Fruit fly (Drosophila melanogaster) whole organism, pupa: ENCODE data around the gene CG15739.

Experiments used
- CG10348 ChIP-seq: fragments of 200-800 bp; sonication (Bioruptor generic); IDR thresholded peaks from 2 replicates; pipeline ENCODE4 v1.3.6; 2022; ENCODE audit warnings: missing biosample characterization, missing genetic modification characterization
- CG12605 ChIP-seq: fragments of 200-800 bp; sonication (Bioruptor generic); IDR thresholded peaks from 2 replicates; pipeline ENCODE4 v1.3.6; 2022; ENCODE audit warnings: missing biosample characterization, missing genetic modification characterization
- CG13204 ChIP-seq: fragments of 200-800 bp; sonication (Bioruptor generic); optimal IDR thresholded peaks from 2 replicates; lab custom pipeline; 2018; ENCODE audit warnings: missing biosample characterization, mild to moderate bottlenecking, missing genetic modification characterization, moderate library complexity
- CG14655 ChIP-seq: fragments of 200-800 bp; sonication (Bioruptor generic); optimal IDR thresholded peaks from 3 replicates; lab custom pipeline; 2017; ENCODE audit warnings: mild to moderate bottlenecking, missing biosample characterization, missing genetic modification reagents, missing genetic modification characterization
- CG15710 ChIP-seq: fragments of 200-800 bp; sonication (Bioruptor generic); optimal IDR thresholded peaks from 2 replicates; lab custom pipeline; 2018; ENCODE audit warnings: missing biosample characterization, mild to moderate bottlenecking, missing genetic modification characterization, moderate library complexity
- CG17806 ChIP-seq: fragments of 200-800 bp; sonication (Bioruptor generic); optimal IDR thresholded peaks from 2 replicates; lab custom pipeline; 2018; ENCODE audit warnings: missing biosample characterization, mild to moderate bottlenecking, missing genetic modification characterization, moderate library complexity
- CG32121 ChIP-seq: fragments of 200-800 bp; sonication (Bioruptor generic); IDR thresholded peaks from 2 replicates; pipeline ENCODE4 v1.3.6; 2022; ENCODE audit warnings: missing biosample characterization, missing genetic modification characterization
- CG34367 ChIP-seq: fragments of 200-800 bp; sonication (Bioruptor generic); optimal IDR thresholded peaks from 2 replicates; lab custom pipeline; 2018; ENCODE audit warnings: missing biosample characterization, mild to moderate bottlenecking, missing genetic modification characterization
- CG4496 ChIP-seq: fragments of 200-800 bp; sonication (Bioruptor generic); IDR thresholded peaks from 3 replicates; pipeline ENCODE4 v1.3.6; 2022; ENCODE audit warnings: missing biosample characterization, missing genetic modification characterization
- CG8159 ChIP-seq: fragments of 200-800 bp; sonication (Bioruptor generic); optimal IDR thresholded peaks from 3 replicates; lab custom pipeline; 2018; ENCODE audit warnings: missing biosample characterization, mild to moderate bottlenecking, missing genetic modification characterization, moderate library complexity
- CG8301 ChIP-seq: fragments of 200-800 bp; sonication (Bioruptor generic); optimal IDR thresholded peaks from 2 replicates; lab custom pipeline; 2018; ENCODE audit warnings: missing biosample characterization, mild to moderate bottlenecking, missing genetic modification characterization
- CG9948 ChIP-seq: fragments of 200-800 bp; sonication (Bioruptor generic); optimal IDR thresholded peaks from 2 replicates; lab custom pipeline; 2018; ENCODE audit warnings: missing biosample characterization, mild to moderate bottlenecking, missing genetic modification characterization, moderate library complexity
- D1 ChIP-seq: fragments of 200-800 bp; sonication (Bioruptor generic); optimal IDR thresholded peaks from 2 replicates; lab custom pipeline; 2018; ENCODE audit warnings: missing biosample characterization, mild to moderate bottlenecking, missing genetic modification characterization, moderate library complexity
- EcR ChIP-seq: fragments of 200-800 bp; sonication (Bioruptor generic); optimal IDR thresholded peaks from 3 replicates; lab custom pipeline; 2019; ENCODE audit warnings: missing biosample characterization, missing genetic modification characterization, mild to moderate bottlenecking, moderate library complexity, missing genetic modification reagents
- Ets98B ChIP-seq: fragments of 200-800 bp; sonication (Bioruptor generic); IDR thresholded peaks from 2 replicates; pipeline ENCODE4 v1.3.6; 2022; ENCODE audit warnings: missing biosample characterization, missing genetic modification characterization
- Pif1A ChIP-seq: fragments of 200-800 bp; sonication (Bioruptor generic); optimal IDR thresholded peaks from 3 replicates; lab custom pipeline; 2016; ENCODE audit warnings: missing biosample characterization, missing genetic modification characterization
- Pif1B ChIP-seq: fragments of 200-800 bp; sonication (Bioruptor generic); optimal IDR thresholded peaks from 3 replicates; lab custom pipeline; 2016; ENCODE audit warnings: missing biosample characterization, missing genetic modification characterization
- Snoo ChIP-seq: fragments of 200-800 bp; sonication (Bioruptor generic); optimal IDR thresholded peaks from 3 replicates; lab custom pipeline; 2017; ENCODE audit warnings: missing biosample characterization, mild to moderate bottlenecking, missing genetic modification characterization, inconsistent platforms
- fd96Ca ChIP-seq: fragments of 200-800 bp; sonication (Bioruptor generic); IDR thresholded peaks from 3 replicates; pipeline ENCODE4 v1.3.6; 2022; ENCODE audit warnings: missing biosample characterization, missing genetic modification characterization
- gl ChIP-seq: fragments of 200-800 bp; sonication (Bioruptor generic); optimal IDR thresholded peaks from 2 replicates; lab custom pipeline; 2018; ENCODE audit warnings: missing biosample characterization, mild to moderate bottlenecking, missing genetic modification characterization
- rn ChIP-seq: fragments of 200-800 bp; sonication (Bioruptor generic); IDR thresholded peaks from 2 replicates; pipeline ENCODE4 v1.3.6; 2022; ENCODE audit warnings: missing biosample characterization, missing genetic modification characterization

The CG15739 gene

dm6 chrX:11873116-11873515 is at the start of gene CG15739:
Gene CG15739, plus strand, starts transcription at chrX:11873319.
- no peak for TF ChIP-seq CG9948 (tag; lab: Kevin White, UChicago)
- TF ChIP-seq Pif1B (GFP tag; lab: Kevin White, UChicago): no peak
- no peak for TF ChIP-seq D1 (tag; lab: Kevin White, UChicago)
- TF ChIP-seq CG8301: no peak
- TF ChIP-seq CG12605 (GFP tag; lab: Robert Waterston, UW): no peak

DNA sequence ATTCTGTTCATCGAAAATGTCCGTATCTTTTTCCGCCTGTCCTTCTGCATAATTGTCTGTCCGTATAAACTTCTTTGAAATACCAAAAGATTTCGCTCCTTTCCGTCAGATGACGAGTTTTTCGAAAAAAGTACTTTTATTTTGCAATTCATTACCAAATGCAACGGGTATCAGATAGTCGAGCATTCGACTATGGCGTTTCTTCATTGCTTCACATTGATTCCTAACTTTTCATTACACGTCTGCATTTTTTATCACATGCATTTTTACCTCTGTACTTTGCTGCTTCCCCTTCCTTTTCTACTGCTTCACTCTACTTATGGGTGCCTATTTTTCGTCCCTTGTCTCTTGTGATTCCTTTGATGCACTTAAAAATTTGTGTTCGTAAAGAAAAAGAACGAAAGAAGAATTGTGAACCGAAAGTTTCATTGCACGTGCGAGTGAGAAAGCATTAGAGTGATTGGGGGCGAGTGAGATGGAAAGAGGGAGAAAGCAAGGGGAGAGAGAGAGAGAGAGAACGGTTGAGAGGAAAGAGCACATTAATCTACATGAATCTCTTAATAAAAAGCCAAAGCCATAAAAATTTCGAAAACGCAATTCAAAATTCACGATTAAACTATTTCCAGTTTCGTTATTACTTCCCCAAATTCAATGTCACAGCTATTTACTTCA is 44.6 kb upstream of the CG15739 start:
- TF ChIP-seq CG14655 (GFP tag; lab: Kevin White, UChicago): no peak
- no peak for TF ChIP-seq CG10348 (GFP tag; lab: Robert Waterston, UW)

dm6 chrX:11837926-11838325 is 35.2 kb upstream of the CG15739 start, which contains the start of gene CG15741:
Gene CG15741, minus strand, starts transcription at chrX:11838026.
- TF ChIP-seq rn (GFP tag; lab: Robert Waterston, UW) (no peak), CG32121 (GFP tag; lab: Robert Waterston, UW) (no peak), CG12605 (GFP tag; lab: Robert Waterston, UW) (no peak), Pif1A (GFP tag; lab: Kevin White, UChicago) (no peak), CG14655 (GFP tag; lab: Kevin White, UChicago) (no peak), D1 (tag; lab: Kevin White, UChicago) (no peak), Ets98B (GFP tag; lab: Robert Waterston, UW) (no peak), EcR (no peak), Snoo (tag; lab: Kevin White, UChicago) (no peak), CG17806 (tag; lab: Kevin White, UChicago) (no peak), CG15710 (no peak), CG34367 (no peak), Pif1B (GFP tag; lab: Kevin White, UChicago) (no peak), fd96Ca (GFP tag; lab: Robert Waterston, UW) (no peak), CG13204 (GFP tag; lab: Kevin White, UChicago) (no peak), CG8301 (no peak), CG10348 (GFP tag; lab: Robert Waterston, UW) (no peak), CG8159 (tag; lab: Kevin White, UChicago) (no peak), CG9948 (tag; lab: Kevin White, UChicago) (no peak), CG4496 (GFP tag; lab: Robert Waterston, UW) (no peak)

dm6 chrX:11839308-11839707 is 33.8 kb upstream of the CG15739 start, which contains the start of gene Cyp28c1:
Gene Cyp28c1, plus strand, starts transcription at chrX:11839608.
- TF ChIP-seq CG4496 (GFP tag; lab: Robert Waterston, UW) (no peak), Pif1A (GFP tag; lab: Kevin White, UChicago) (no peak), Pif1B (GFP tag; lab: Kevin White, UChicago) (no peak), CG10348 (GFP tag; lab: Robert Waterston, UW) (no peak), EcR (no peak), Ets98B (GFP tag; lab: Robert Waterston, UW) (no peak), CG17806 (tag; lab: Kevin White, UChicago) (no peak), CG32121 (GFP tag; lab: Robert Waterston, UW) (no peak), rn (GFP tag; lab: Robert Waterston, UW) (no peak), CG34367 (no peak), D1 (tag; lab: Kevin White, UChicago) (no peak), CG8159 (tag; lab: Kevin White, UChicago) (no peak)

dm6 chrX:11841702-11842378 is 31.3 kb upstream of the CG15739 start:
- TF ChIP-seq CG8159 (tag; lab: Kevin White, UChicago) (peak; percentile 45), D1 (tag; lab: Kevin White, UChicago) (no peak)

- TF ChIP-seq CG15710: no peak
- no peak for TF ChIP-seq Pif1B (GFP tag; lab: Kevin White, UChicago)
- no peak for TF ChIP-seq CG12605 (GFP tag; lab: Robert Waterston, UW)
- peak; percentile 31; the same call in 1 of the 2 replicates for TF ChIP-seq CG32121 (GFP tag; lab: Robert Waterston, UW)
- no peak for TF ChIP-seq gl (tag; lab: Kevin White, UChicago)
- no peak for TF ChIP-seq Snoo (tag; lab: Kevin White, UChicago)
- 0 out of 3 replicates have a peak, but pooled peaks have one; percentile 24 for TF ChIP-seq CG4496 (GFP tag; lab: Robert Waterston, UW)
These were observed 26.9 kb upstream of the CG15739 start, which contains the start of gene CG15740 for dm6 chrX:11846049-11846718. Gene CG15740, minus strand, starts transcription at chrX:11846099.
